Fruit fly (Drosophila melanogaster): ENCODE data around the gene Drsl6.

Drsl6 gene

DNA sequence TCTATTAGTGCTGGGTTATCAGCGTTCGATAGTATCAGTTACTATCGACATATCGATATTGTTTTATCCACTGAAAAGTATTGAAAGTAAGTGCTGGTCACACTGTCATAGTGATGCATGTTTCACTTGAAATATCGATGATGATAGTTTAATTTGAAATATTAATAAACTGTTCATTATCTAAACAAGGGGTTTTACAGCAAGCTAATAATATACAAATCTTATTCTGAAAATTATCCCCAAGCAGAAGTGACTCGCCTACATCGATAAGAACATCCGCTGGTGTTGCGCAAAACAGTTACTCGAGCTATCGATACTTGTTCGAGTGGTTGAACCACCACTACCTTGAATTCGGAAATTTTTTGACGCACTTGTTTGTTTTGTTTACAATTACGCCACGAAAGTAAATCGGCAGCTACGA is 17.0 kb downstream of the Drsl6 start, which contains the start of the genes PIG-C, CG12016 and Dpm2 (continued):
- peak; percentile 92 for TF ChIP-seq nerfin-2 (GFP tag; IDR thresholded peaks at IDR 0.05; ENCODE audit: partially characterized antibody)
- TF ChIP-seq pb (GFP tag; optimal IDR thresholded peaks at IDR 0.05): peak; percentile 18
- peak; percentile 72 for TF ChIP-seq CG12155 (GFP tag; optimal IDR thresholded peaks at IDR 0.05)
- TF ChIP-seq H2.0 (GFP tag; IDR thresholded peaks at IDR 0.05): no peak; the same call in 1 of the 2 replicates
- no peak for TF ChIP-seq tio (GFP tag; optimal IDR thresholded peaks at IDR 0.05)
- TF ChIP-seq onecut (GFP tag; IDR thresholded peaks at IDR 0.05): 0 out of 2 replicates have a peak, but pooled peaks have one; percentile 7
- TF ChIP-seq al (GFP tag; IDR thresholded peaks at IDR 0.05): peak; percentile 61; the same call in 1 of the 2 replicates
- no peak for TF ChIP-seq emc (GFP tag; optimal IDR thresholded peaks at IDR 0.05)
- no peak for TF ChIP-seq crc (GFP tag; optimal IDR thresholded peaks at IDR 0.05)
- peak; percentile 30 for TF ChIP-seq CG10979 (tag; optimal IDR thresholded peaks at IDR 0.05)
- TF ChIP-seq CG6272 (GFP tag; IDR thresholded peaks at IDR 0.05): peak; percentile 67; the same call in 1 of the 2 replicates
- TF ChIP-seq cwo (GFP tag; optimal IDR thresholded peaks at IDR 0.05): no peak
- peak; percentile 53 for TF ChIP-seq CG33557 (GFP tag; optimal IDR thresholded peaks at IDR 0.05)
- peak; percentile 50; the same call in 1 of the 2 replicates for TF ChIP-seq CG14014 (GFP tag; IDR thresholded peaks at IDR 0.05)
- TF ChIP-seq Adf1 (GFP tag; IDR thresholded peaks at IDR 0.05): 0 out of 2 replicates have a peak, but pooled peaks have one; percentile 14
- no peak for TF ChIP-seq bowl (GFP tag; IDR thresholded peaks at IDR 0.05)
- TF ChIP-seq Rfx (GFP tag; IDR thresholded peaks at IDR 0.05): peak; percentile 81
- no peak for TF ChIP-seq CG17612 (GFP tag; IDR thresholded peaks at IDR 0.05)
- no peak for TF ChIP-seq dmrt99B (tag; optimal IDR thresholded peaks at IDR 0.05)
- TF ChIP-seq Oli (tag; optimal IDR thresholded peaks at IDR 0.05): peak; percentile 28
- TF ChIP-seq nau (GFP tag; optimal IDR thresholded peaks at IDR 0.05): no peak
- peak; percentile 63 for TF ChIP-seq Myb (GFP tag; optimal IDR thresholded peaks at IDR 0.05)
- TF ChIP-seq CHES-1-like (GFP tag; optimal IDR thresholded peaks at IDR 0.05): peak; percentile 93
- TF ChIP-seq CG7271 (tag; optimal IDR thresholded peaks at IDR 0.05): no peak
- TF ChIP-seq CG31441 (GFP tag; IDR thresholded peaks at IDR 0.05): peak; percentile 69; the same call in 1 of the 2 replicates
- no peak for TF ChIP-seq CG2199 (GFP tag; IDR thresholded peaks at IDR 0.05)
- no peak for TF ChIP-seq CG6175 (GFP tag; IDR thresholded peaks at IDR 0.05)

DNA sequence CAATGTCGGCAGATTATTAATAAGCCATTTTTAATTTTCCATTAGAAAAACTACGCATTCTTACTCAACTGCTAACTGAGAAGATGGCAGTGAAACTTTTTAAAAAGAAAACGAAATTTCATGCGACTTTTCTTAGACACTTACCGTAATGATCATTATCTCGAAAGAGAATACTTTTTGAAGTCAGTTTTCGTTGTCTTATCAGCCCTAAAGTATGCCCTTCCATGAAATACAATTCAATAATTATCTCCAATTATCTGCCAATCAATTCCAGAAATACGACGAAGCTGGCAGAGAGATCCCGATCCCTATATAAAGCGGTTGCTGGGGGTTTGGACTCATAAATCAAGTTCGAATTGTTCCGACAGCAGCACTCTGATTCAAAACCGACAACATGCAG is 19.8 kb downstream of the Drsl6 start, which contains the start of gene Drsl5:
Gene Drsl5 (plus strand): TSS at position 341 of the 400 bp plus-strand sequence.
- no peak for TF ChIP-seq ems (GFP tag; optimal IDR thresholded peaks at IDR 0.05)
- no peak for TF ChIP-seq CG13894 (tag; optimal IDR thresholded peaks at IDR 0.05)
- no peak for TF ChIP-seq sd (tag; optimal IDR thresholded peaks at IDR 0.05)
- TF ChIP-seq CG12155 (GFP tag; optimal IDR thresholded peaks at IDR 0.05): no peak
- peak; percentile 23 for TF ChIP-seq zen (tag; optimal IDR thresholded peaks at IDR 0.05)
- no peak for TF ChIP-seq emc (GFP tag; optimal IDR thresholded peaks at IDR 0.05)
- no peak for TF ChIP-seq Dp (GFP tag; optimal IDR thresholded peaks at IDR 0.05)
- TF ChIP-seq HmgZ (tag; optimal IDR thresholded peaks at IDR 0.05): no peak
- no peak for TF ChIP-seq salm (tag; optimal IDR thresholded peaks at IDR 0.05)
- no peak for TF ChIP-seq eve (GFP tag; optimal IDR thresholded peaks at IDR 0.05)
- TF ChIP-seq CG8388 (GFP tag; optimal IDR thresholded peaks at IDR 0.05): peak; percentile 98
- no peak for TF ChIP-seq CG10979 (tag; optimal IDR thresholded peaks at IDR 0.05)
- TF ChIP-seq CG12942 (GFP tag; optimal IDR thresholded peaks at IDR 0.05): no peak
- no peak for TF ChIP-seq CG12659 (GFP tag; optimal IDR thresholded peaks at IDR 0.05)
- TF ChIP-seq C15 (GFP tag; IDR thresholded peaks at IDR 0.05): no peak
- TF ChIP-seq exex (tag; optimal IDR thresholded peaks at IDR 0.05): peak; percentile 38
- TF ChIP-seq ara (GFP tag; IDR thresholded peaks at IDR 0.05): 0 out of 2 replicates have a peak, but pooled peaks have one; percentile 33
- no peak for TF ChIP-seq Atf-2 (GFP tag; optimal IDR thresholded peaks at IDR 0.05)
- no peak for TF ChIP-seq bigmax (GFP tag; optimal IDR thresholded peaks at IDR 0.05)
- TF ChIP-seq CG4360 (GFP tag; IDR thresholded peaks at IDR 0.05): no peak
- TF ChIP-seq CG3847 (GFP tag; IDR thresholded peaks at IDR 0.05): no peak
- TF ChIP-seq grn (GFP tag; optimal IDR thresholded peaks at IDR 0.05): peak; percentile 49
- TF ChIP-seq fu2 (GFP tag; optimal IDR thresholded peaks at IDR 0.05): no peak
- no peak for TF ChIP-seq CG12391 (tag; optimal IDR thresholded peaks at IDR 0.05)
- no peak for TF ChIP-seq cas (GFP tag; IDR thresholded peaks at IDR 0.05)
- TF ChIP-seq jing (GFP tag; optimal IDR thresholded peaks at IDR 0.05): no peak
- TF ChIP-seq pb (GFP tag; optimal IDR thresholded peaks at IDR 0.05): no peak
- TF ChIP-seq CG8281 (tag; optimal IDR thresholded peaks at IDR 0.05): no peak

All from whole organism, embryonic.